Fruit fly (Drosophila melanogaster) whole organism, wandering third instar larva: ENCODE results near the gene Aplip1.

Experiments used
- Abd-B ChIP-seq: fragments of >200 bp; optimal IDR thresholded peaks from 2 replicates; lab custom pipeline; 2017; ENCODE audit warnings: missing biosample characterization, missing genetic modification characterization
- CG32264 ChIP-seq: fragments of 200-800 bp; sonication (Bioruptor generic); optimal IDR thresholded peaks from 2 replicates; lab custom pipeline; 2016; ENCODE audit warnings: missing biosample characterization, missing genetic modification characterization
- CrebA ChIP-seq: fragments of 200-800 bp; sonication (Bioruptor generic); optimal IDR thresholded peaks from 2 replicates; lab custom pipeline; 2016; ENCODE audit warnings: missing biosample characterization, mild to moderate bottlenecking, missing genetic modification characterization, borderline replicate concordance
- Dfd ChIP-seq: fragments of >200 bp; optimal IDR thresholded peaks from 2 replicates; lab custom pipeline; 2017; ENCODE audit warnings: missing biosample characterization, missing genetic modification characterization
- Dif ChIP-seq: fragments of 200-275, 200-300 bp; sonication (Bioruptor generic); optimal IDR thresholded peaks from 2 replicates; lab custom pipeline; 2018; ENCODE audit warnings: missing biosample characterization, missing genetic modification characterization; ENCODE audit not compliant: partially characterized antibody
- GATAd ChIP-seq: sonication (Bioruptor generic); optimal IDR thresholded peaks from 2 replicates; lab custom pipeline; 2016; ENCODE audit warnings: missing biosample characterization, missing genetic modification characterization
- HLH106 ChIP-seq: fragments of 200-800 bp; optimal IDR thresholded peaks from 3 replicates; lab custom pipeline; 2019; ENCODE audit warnings: missing biosample characterization, mild to moderate bottlenecking, missing genetic modification characterization, moderate library complexity
- Hnf4 ChIP-seq: fragments of 200-800 bp; sonication (Bioruptor generic); optimal IDR thresholded peaks from 2 replicates; lab custom pipeline; 2016; ENCODE audit warnings: missing biosample characterization, mild to moderate bottlenecking, missing genetic modification characterization
- Hr78 ChIP-seq: fragments of >200 bp; optimal IDR thresholded peaks from 2 replicates; lab custom pipeline; 2017; ENCODE audit warnings: missing biosample characterization, missing genetic modification characterization
- Hr83 ChIP-seq: fragments of 200-300 bp; sonication (Bioruptor generic); optimal IDR thresholded peaks from 2 replicates; lab custom pipeline; 2016; ENCODE audit warnings: missing biosample characterization, mild to moderate bottlenecking, missing genetic modification characterization, moderate library complexity; ENCODE audit not compliant: poor library complexity, severe bottlenecking
- Jra ChIP-seq: sonication (Bioruptor generic); optimal IDR thresholded peaks from 2 replicates; lab custom pipeline; 2016; ENCODE audit warnings: missing biosample characterization, missing genetic modification characterization
- Mio ChIP-seq: sonication (Bioruptor generic); optimal IDR thresholded peaks from 2 replicates; lab custom pipeline; 2016; ENCODE audit warnings: missing biosample characterization, missing genetic modification characterization
- N ChIP-seq: fragments of >200 bp; optimal IDR thresholded peaks from 2 replicates; lab custom pipeline; 2018; ENCODE audit warnings: missing biosample characterization, missing external identifiers, missing genetic modification characterization
- OdsH ChIP-seq: fragments of 200-800 bp; sonication (Bioruptor generic); optimal IDR thresholded peaks from 2 replicates; lab custom pipeline; 2016; ENCODE audit warnings: missing biosample characterization, mild to moderate bottlenecking, missing genetic modification characterization
- Rel ChIP-seq, 2 experiments: fragments of 200-800 bp; sonication (Bioruptor generic) in 1 of 2; optimal IDR thresholded peaks; 2 replicates in 1 of 2; 3 replicates in 1 of 2; lab custom pipeline; 2016 to 2019; ENCODE audit warnings: mild to moderate bottlenecking in 2 of 2, missing biosample characterization in 2 of 2, missing genetic modification characterization in 2 of 2, moderate library complexity in 1 of 2
- Sp1 ChIP-seq: fragments of 200-800 bp; sonication (Bioruptor generic); optimal IDR thresholded peaks from 3 replicates; lab custom pipeline; 2019; ENCODE audit warnings: missing biosample characterization, mild to moderate bottlenecking, missing genetic modification characterization, moderate library complexity
- Vsx2 ChIP-seq: fragments of 200-300, 225-300 bp; sonication (Bioruptor generic); optimal IDR thresholded peaks from 2 replicates; lab custom pipeline; 2018; ENCODE audit warnings: missing biosample characterization, missing genetic modification characterization; ENCODE audit not compliant: partially characterized antibody
- br ChIP-seq: fragments of 200-800 bp; sonication (Bioruptor generic); optimal IDR thresholded peaks from 2 replicates; lab custom pipeline; 2016; ENCODE audit warnings: missing biosample characterization, missing genetic modification characterization
- dl ChIP-seq, 2 experiments: fragments of 175-275, 200-275 bp in 1 of 2; fragments of 200-275 bp in 1 of 2; sonication (Bioruptor generic); optimal IDR thresholded peaks; lab custom pipeline; 2018; ENCODE audit warnings: mild to moderate bottlenecking in 2 of 2, missing biosample characterization in 2 of 2, missing genetic modification characterization in 2 of 2, moderate library complexity in 2 of 2; ENCODE audit not compliant: partially characterized antibody in 2 of 2, insufficient read depth in 1 of 2
- dmrt93B ChIP-seq: fragments of 200-800 bp; sonication (Bioruptor generic); optimal IDR thresholded peaks from 2 replicates; lab custom pipeline; 2018; ENCODE audit warnings: missing biosample characterization, mild to moderate bottlenecking, missing genetic modification characterization
- dsf ChIP-seq: sonication (Bioruptor generic); optimal IDR thresholded peaks from 2 replicates; lab custom pipeline; 2016; ENCODE audit warnings: missing biosample characterization, missing genetic modification characterization, borderline replicate concordance
- ey ChIP-seq: fragments of 200-800 bp; sonication (Bioruptor generic); optimal IDR thresholded peaks from 2 replicates; lab custom pipeline; 2016; ENCODE audit warnings: missing biosample characterization, missing genetic modification characterization
- fru ChIP-seq: fragments of 200-800 bp; sonication (Bioruptor generic); optimal IDR thresholded peaks from 3 replicates; lab custom pipeline; 2016; ENCODE audit warnings: missing biosample characterization, mild to moderate bottlenecking, missing genetic modification characterization
- h ChIP-seq: fragments of 200-800 bp; sonication (Bioruptor generic); optimal IDR thresholded peaks from 3 replicates; lab custom pipeline; 2016; ENCODE audit warnings: missing biosample characterization, mild to moderate bottlenecking, missing genetic modification characterization
- rgr ChIP-seq: fragments of 200-800 bp; sonication (Bioruptor generic); optimal IDR thresholded peaks from 3 replicates; lab custom pipeline; 2016; ENCODE audit warnings: missing biosample characterization, mild to moderate bottlenecking, missing genetic modification characterization
- tai ChIP-seq: sonication (Bioruptor generic); optimal IDR thresholded peaks from 2 replicates; lab custom pipeline; 2016; ENCODE audit warnings: missing biosample characterization, missing genetic modification characterization
- usp ChIP-seq: fragments of >200 bp; optimal IDR thresholded peaks from 2 replicates; lab custom pipeline; 2017; ENCODE audit warnings: missing biosample characterization, missing genetic modification characterization
- woc ChIP-seq: sonication (Bioruptor generic); optimal IDR thresholded peaks from 2 replicates; lab custom pipeline; 2016; ENCODE audit warnings: missing biosample characterization, mild to moderate bottlenecking, missing genetic modification characterization

Aplip1 gene

DNA sequence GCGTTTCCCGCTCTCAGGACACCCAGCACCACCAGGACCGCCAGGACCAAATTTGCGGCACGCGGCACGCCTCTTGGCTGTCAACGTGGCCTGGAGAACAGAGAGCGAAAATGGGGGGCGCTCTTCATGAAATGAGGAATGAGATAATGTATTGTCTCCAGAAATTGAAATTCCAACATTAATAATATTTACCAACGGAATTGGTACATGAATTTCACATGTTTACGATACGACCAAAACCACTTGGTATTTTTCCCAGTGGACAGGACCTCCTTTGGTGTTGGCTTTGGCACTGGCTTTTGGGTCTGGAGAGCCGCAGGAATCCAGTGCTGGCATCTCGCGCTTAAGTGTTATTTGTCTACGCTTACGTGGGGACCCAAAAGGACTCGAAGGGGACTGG is 12.7 kb upstream of the Aplip1 start (continued):
- TF ChIP-seq HLH106 (tag; lab: Kevin White, UChicago) (peak; percentile 30), N (GFP tag; lab: Kevin White, UChicago) (no peak), CrebA (GFP tag; lab: Kevin White, UChicago) (no peak), OdsH (GFP tag; lab: Kevin White, UChicago) (no peak), GATAd (GFP tag; lab: Kevin White, UChicago) (no peak), usp (GFP tag; lab: Kevin White, UChicago) (no peak), rgr (GFP tag; lab: Kevin White, UChicago) (peak; percentile 10), dl (GFP tag; optimal IDR thresholded peaks at IDR 0.05; lab: Kevin White, UChicago; ENCODE audit: insufficient read depth in 1 of 2, partially characterized antibody in 2 of 2) (no peak), h (GFP tag; lab: Kevin White, UChicago) (no peak), Dif (GFP tag; lab: Kevin White, UChicago) (no peak), Hr78 (GFP tag; lab: Kevin White, UChicago) (no peak), dmrt93B (GFP tag; lab: Kevin White, UChicago) (no peak), Sp1 (GFP tag; lab: Kevin White, UChicago) (no peak), Mio (GFP tag; lab: Kevin White, UChicago) (no peak), Abd-B (GFP tag; lab: Kevin White, UChicago) (no peak)
- TF ChIP-seq, all 38 proteins: peak for 5

dm6 chr3L:1188936-1189659 is 7.0 kb upstream of the Aplip1 start, which contains the start of gene CG13912:
Gene CG13912, plus strand, starts transcription at chr3L:1189588.
- TF ChIP-seq Hr78 (GFP tag; lab: Kevin White, UChicago) = no peak
- TF ChIP-seq CG32264 (GFP tag; lab: Kevin White, UChicago) = no peak
- TF ChIP-seq ey (GFP tag; lab: Kevin White, UChicago) = no peak
- TF ChIP-seq Hnf4 (GFP tag; lab: Kevin White, UChicago) = peak; percentile 24
- TF ChIP-seq Abd-B (GFP tag; lab: Kevin White, UChicago) = no peak
- TF ChIP-seq Rel (GFP tag; optimal IDR thresholded peaks at IDR 0.05; lab: Kevin White, UChicago) = no peak
- peak; percentile 89 for TF ChIP-seq Rel (tag; optimal IDR thresholded peaks at IDR 0.05; lab: Kevin White, UChicago)
- TF ChIP-seq Dfd (GFP tag; lab: Kevin White, UChicago) = no peak
- peak; percentile 17 for TF ChIP-seq CrebA (GFP tag; lab: Kevin White, UChicago)
- no peak for TF ChIP-seq tai
- no peak for TF ChIP-seq Hr83 (GFP tag; lab: Kevin White, UChicago)
- TF ChIP-seq dsf (GFP tag; lab: Kevin White, UChicago) = no peak
- no peak for TF ChIP-seq Vsx2
- TF ChIP-seq Jra = no peak
- TF ChIP-seq Mio (GFP tag; lab: Kevin White, UChicago) = no peak
- no peak for TF ChIP-seq Sp1 (GFP tag; lab: Kevin White, UChicago)
- TF ChIP-seq fru (GFP tag; lab: Kevin White, UChicago) = no peak
- TF ChIP-seq woc (GFP tag; lab: Kevin White, UChicago) = no peak
- no peak for TF ChIP-seq usp (GFP tag; lab: Kevin White, UChicago)
- TF ChIP-seq br (GFP tag; lab: Kevin White, UChicago) = no peak

dm6 chr3L:1193123-1193844 is 2.8 kb upstream of the Aplip1 start, which contains the start of gene Trhn:
Gene Trhn, minus strand, starts transcription at chr3L:1193173.
- no peak for TF ChIP-seq Rel (GFP tag; optimal IDR thresholded peaks at IDR 0.05; lab: Kevin White, UChicago)
- TF ChIP-seq Rel (tag; optimal IDR thresholded peaks at IDR 0.05; lab: Kevin White, UChicago) = no peak
- no peak for TF ChIP-seq Sp1 (GFP tag; lab: Kevin White, UChicago)
- TF ChIP-seq h (GFP tag; lab: Kevin White, UChicago) = no peak
- no peak for TF ChIP-seq Hr83 (GFP tag; lab: Kevin White, UChicago)
- TF ChIP-seq dsf (GFP tag; lab: Kevin White, UChicago) = no peak
- TF ChIP-seq Vsx2 = no peak
- TF ChIP-seq N (GFP tag; lab: Kevin White, UChicago) = no peak
- TF ChIP-seq CrebA (GFP tag; lab: Kevin White, UChicago) = no peak
- no peak for TF ChIP-seq rgr (GFP tag; lab: Kevin White, UChicago)
- TF ChIP-seq HLH106 (tag; lab: Kevin White, UChicago) = no peak
- no peak for TF ChIP-seq CG32264 (GFP tag; lab: Kevin White, UChicago)
